Worm (Caenorhabditis elegans): ENCODE measurements around the gene K08B5.1.

K08B5.1 gene

DNA sequence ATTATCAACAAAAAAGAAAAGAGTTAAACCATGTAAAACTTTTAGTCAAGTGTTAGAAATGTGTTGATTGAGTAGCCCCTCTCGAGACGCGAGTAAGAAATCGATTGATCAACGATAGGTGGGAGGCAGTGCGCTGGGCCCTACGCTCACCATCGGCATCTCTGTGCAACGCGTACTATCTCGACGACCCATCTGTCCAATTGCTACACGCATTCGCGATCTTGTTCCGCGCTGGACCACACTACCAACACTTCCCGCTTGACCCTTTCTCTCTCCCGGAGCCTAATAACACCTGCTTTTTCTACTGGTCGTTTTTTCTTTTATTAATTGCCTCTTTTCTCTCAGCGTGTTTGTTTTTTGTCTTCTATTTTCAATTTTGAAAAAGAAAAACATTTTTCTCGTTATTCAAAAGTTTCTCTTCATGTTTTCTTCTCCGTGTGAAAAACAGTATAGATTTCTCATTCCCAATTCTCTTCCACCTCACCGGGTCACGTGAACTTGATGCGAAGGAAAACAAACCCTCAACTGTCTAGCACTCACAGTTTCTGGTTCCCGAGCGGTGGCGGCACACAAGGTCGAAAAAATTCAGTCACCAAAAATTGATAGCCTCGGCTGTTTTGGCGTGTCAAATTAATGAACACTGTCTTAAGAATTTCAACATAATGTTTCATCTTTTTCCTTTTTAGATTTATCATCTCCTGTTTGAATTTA lies 53.3 kb downstream of the K08B5.1 start (continued):
- TF ChIP-seq egl-5 (tag; optimal IDR thresholded peaks at IDR 0.05) = peak; percentile 56
- TF ChIP-seq nhr-43 (tag; optimal IDR thresholded peaks at IDR 0.05; ENCODE audit: poor library complexity, severe bottlenecking) = no peak
- no peak for TF ChIP-seq nhr-28 (tag; optimal IDR thresholded peaks at IDR 0.05)
- TF ChIP-seq aly-2 (tag; optimal IDR thresholded peaks at IDR 0.05) = no peak
- TF ChIP-seq nhr-77 (tag; optimal IDR thresholded peaks at IDR 0.05) = no peak
- TF ChIP-seq elt-2 (tag; optimal IDR thresholded peaks at IDR 0.05) = no peak
- no peak for TF ChIP-seq lin-15B (tag; optimal IDR thresholded peaks at IDR 0.05)
- no peak for TF ChIP-seq ama-1 (optimal IDR thresholded peaks at IDR 0.05)
- no peak for TF ChIP-seq tbx-2 (tag; optimal IDR thresholded peaks at IDR 0.05)
- TF ChIP-seq nhr-25 (tag; optimal IDR thresholded peaks at IDR 0.05) = no peak
- no peak for TF ChIP-seq nhr-237 (tag; optimal IDR thresholded peaks at IDR 0.05)
- no peak for TF ChIP-seq ZK546.5 (tag; optimal IDR thresholded peaks at IDR 0.05)
- TF ChIP-seq nhr-23 (tag; optimal IDR thresholded peaks at IDR 0.05) = no peak
- TF ChIP-seq nhr-67 (tag; optimal IDR thresholded peaks at IDR 0.05) = no peak
- peak; percentile 69 for TF ChIP-seq hmg-11 (tag; optimal IDR thresholded peaks at IDR 0.05)
- TF ChIP-seq mdl-1 (tag; optimal IDR thresholded peaks at IDR 0.05) = no peak
- TF ChIP-seq zag-1 (tag; optimal IDR thresholded peaks at IDR 0.05) = no peak
- TF ChIP-seq elt-1 (tag; optimal IDR thresholded peaks at IDR 0.05) = no peak
- TF ChIP-seq nhr-76 (tag; optimal IDR thresholded peaks at IDR 0.05) = no peak

Measured in whole organism, L3 larva.